Worm (Caenorhabditis elegans) whole organism, midembryonic: ENCODE measurements around the gene K06A9.3.

Source experiments
- T22C8.4 ChIP-seq: fragments of 200-800 bp; sonication (Bioruptor generic); IDR thresholded peaks from 2 replicates; pipeline ENCODE4 v1.3.6; 2022; ENCODE audit warnings: missing genetic modification characterization, missing compliant biosample characterization
- cog-1 ChIP-seq: sonication (generic microtip); optimal IDR thresholded peaks from 2 replicates; lab custom pipeline; 2016; ENCODE audit warnings: missing genetic modification characterization, missing compliant biosample characterization
- flt-1 ChIP-seq: fragments of 200-800 bp; sonication (Bioruptor generic); IDR thresholded peaks from 2 replicates; pipeline ENCODE4 v1.3.6; 2022; ENCODE audit warnings: missing genetic modification characterization, missing compliant biosample characterization
- klf-2 ChIP-seq: fragments of 200-800 bp; sonication (Bioruptor generic); conservative IDR thresholded peaks from 2 replicates; pipeline ENCODE4 v1.3.6; 2022; ENCODE audit warnings: missing genetic modification reagents, missing genetic modification characterization, missing compliant biosample characterization
- med-1 ChIP-seq: sonication (generic microtip); optimal IDR thresholded peaks from 2 replicates; lab custom pipeline; 2017; ENCODE audit warnings: missing genetic modification characterization, mild to moderate bottlenecking, missing compliant biosample characterization, antibody characterized with exemption, missing genetic modification reagents; ENCODE audit not compliant: insufficient read depth
- ref-1 ChIP-seq: fragments of 200-800 bp; sonication (Bioruptor generic); conservative IDR thresholded peaks from 2 replicates; pipeline ENCODE4 v1.3.6; 2022; ENCODE audit warnings: missing genetic modification reagents, missing genetic modification characterization, missing compliant biosample characterization
- tab-1 ChIP-seq: fragments of 200-800 bp; sonication (Bioruptor generic); IDR thresholded peaks from 2 replicates; pipeline ENCODE4 v1.3.6; 2022; ENCODE audit warnings: missing genetic modification characterization, missing compliant biosample characterization
- ztf-23 ChIP-seq: fragments of 200-800 bp; sonication (Bioruptor generic); IDR thresholded peaks from 2 replicates; pipeline ENCODE4 v1.3.6; 2022; ENCODE audit warnings: missing genetic modification reagents, missing genetic modification characterization, missing compliant biosample characterization
- ztf-29 ChIP-seq: fragments of 200-800 bp; sonication (Bioruptor generic); IDR thresholded peaks from 2 replicates; pipeline ENCODE4 v1.3.6; 2022; ENCODE audit warnings: missing genetic modification reagents, missing genetic modification characterization, missing compliant biosample characterization

The K06A9.3 gene

DNA sequence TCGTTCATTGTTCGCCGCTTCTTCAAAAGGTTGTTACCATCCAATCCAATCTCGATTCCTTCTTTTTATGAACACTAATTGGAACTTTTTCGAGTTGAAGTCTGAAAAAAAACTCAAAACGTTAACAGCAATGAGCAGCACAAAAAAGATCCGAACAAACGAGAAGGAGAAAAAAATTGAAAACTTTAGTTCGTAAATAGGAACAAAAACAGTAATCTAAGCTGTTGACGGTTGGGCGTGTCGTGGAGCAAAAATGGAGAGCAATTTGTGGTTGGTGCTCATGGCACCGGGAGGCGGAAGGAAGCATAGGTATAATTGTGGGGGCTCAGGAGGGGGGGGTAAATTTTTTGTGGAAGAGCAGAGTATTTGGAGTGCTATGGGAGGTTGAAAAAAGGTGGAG is 13.8 kb downstream of the K06A9.3 start, which contains the start of gene toca-1:
Gene toca-1 (minus strand): TSS at position 101 of the 400 bp plus-strand sequence.
- TF ChIP-seq flt-1 (GFP tag; lab: Robert Waterston, UW) = no peak

DNA sequence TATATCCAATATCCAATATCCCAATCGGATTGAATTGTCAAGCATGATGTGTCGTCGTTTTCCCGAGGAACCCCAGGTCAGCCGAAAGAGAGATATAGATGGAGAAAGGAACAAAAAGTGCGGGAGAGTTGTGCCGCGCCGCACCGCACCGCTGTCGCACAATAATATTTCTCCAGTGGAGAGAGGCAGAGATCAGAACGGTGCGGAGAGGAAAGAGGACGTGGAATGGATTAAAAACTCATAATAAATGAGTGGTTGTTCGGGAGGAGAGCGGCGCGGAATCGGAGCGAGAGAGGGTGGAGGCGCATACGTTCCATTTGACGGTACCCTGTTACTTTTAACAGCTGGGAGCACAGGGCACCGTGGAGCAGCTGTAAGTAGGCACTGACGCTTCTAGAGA is 17.6 kb downstream of the K06A9.3 start:
- TF ChIP-seq flt-1 (GFP tag; lab: Robert Waterston, UW) = 0 out of 2 replicates have a peak, but pooled peaks have one; percentile 45
- TF ChIP-seq T22C8.4 (GFP tag; lab: Robert Waterston, UW) = no peak

DNA sequence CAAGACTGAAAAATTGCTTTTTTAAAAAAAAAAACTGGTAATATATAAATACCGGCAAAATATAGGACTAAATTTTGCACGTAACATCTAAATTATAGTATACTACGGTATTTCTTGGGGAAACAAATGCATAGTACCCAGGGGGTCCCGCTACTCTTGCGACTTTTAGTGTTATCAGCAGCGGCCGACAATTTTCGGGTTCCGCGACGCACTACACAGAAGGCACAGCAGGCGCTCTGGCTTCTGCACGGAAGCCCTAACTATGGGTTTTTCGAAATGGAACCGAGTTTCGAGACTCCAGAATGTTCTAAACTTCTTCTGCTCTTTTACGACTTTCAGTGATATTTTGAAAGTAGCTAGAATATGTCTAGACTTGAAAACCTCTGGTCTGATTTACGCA is 18.6 kb downstream of the K06A9.3 start:
- TF ChIP-seq flt-1 (GFP tag; lab: Robert Waterston, UW) (no peak), klf-2 (GFP tag; lab: Robert Waterston, UW) (no peak), ref-1 (GFP tag; lab: Robert Waterston, UW) (no peak), ztf-23 (GFP tag; lab: Robert Waterston, UW) (no peak), cog-1 (tag; lab: Kevin White, UChicago) (no peak)

DNA sequence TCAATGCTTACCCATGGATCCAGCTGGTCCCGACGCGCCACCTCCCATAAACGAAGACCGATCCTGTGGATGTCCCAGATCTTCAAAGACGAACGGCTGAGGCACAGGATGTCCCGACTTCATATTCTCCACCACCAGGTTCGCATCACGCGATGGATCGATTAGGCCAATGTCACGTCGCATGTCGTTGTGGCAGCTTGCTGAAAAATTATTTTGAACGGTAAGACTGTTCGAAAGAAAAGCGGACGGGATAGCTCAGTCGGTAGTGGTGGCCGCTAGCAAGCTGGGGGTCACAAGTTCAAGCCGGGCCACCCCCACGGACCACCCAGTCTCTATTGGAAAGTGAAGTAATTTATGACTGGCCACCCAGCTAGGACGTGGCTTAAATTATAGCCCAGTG is 22.0 kb downstream of the K06A9.3 start:
- TF ChIP-seq cog-1 (tag; lab: Kevin White, UChicago) = no peak
- TF ChIP-seq klf-2 (GFP tag; lab: Robert Waterston, UW) = no peak
- no peak for TF ChIP-seq tab-1
- TF ChIP-seq ref-1 (GFP tag; lab: Robert Waterston, UW) = no peak
- no peak for TF ChIP-seq med-1 (GFP tag; lab: Kevin White, UChicago)
- TF ChIP-seq ztf-29 (GFP tag; lab: Robert Waterston, UW) = no peak
- no peak for TF ChIP-seq ztf-23 (GFP tag; lab: Robert Waterston, UW)
- no peak for TF ChIP-seq T22C8.4 (GFP tag; lab: Robert Waterston, UW)
- TF ChIP-seq flt-1 (GFP tag; lab: Robert Waterston, UW) = no peak

DNA sequence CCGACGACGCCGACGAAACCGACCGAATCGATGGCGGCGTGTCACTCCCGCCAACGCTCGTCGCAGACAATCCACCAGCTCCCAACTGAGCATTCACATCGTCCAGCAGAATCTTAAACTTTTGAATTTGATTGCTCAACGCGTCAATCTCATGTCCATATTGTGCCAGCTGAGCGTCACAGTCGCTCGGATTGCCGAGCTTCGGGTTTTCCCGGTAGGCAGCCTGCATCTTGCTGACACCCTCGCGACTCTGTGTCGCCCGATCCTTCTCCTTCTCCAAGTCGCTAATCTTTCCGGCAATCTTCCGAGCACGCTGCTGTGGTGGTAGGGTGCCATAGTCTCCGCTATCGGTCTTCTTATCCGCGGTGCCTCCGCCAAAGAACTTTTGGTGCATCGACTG is 22.9 kb downstream of the K06A9.3 start:
- TF ChIP-seq tab-1 (no peak), med-1 (GFP tag; lab: Kevin White, UChicago) (no peak), cog-1 (tag; lab: Kevin White, UChicago) (no peak)

DNA sequence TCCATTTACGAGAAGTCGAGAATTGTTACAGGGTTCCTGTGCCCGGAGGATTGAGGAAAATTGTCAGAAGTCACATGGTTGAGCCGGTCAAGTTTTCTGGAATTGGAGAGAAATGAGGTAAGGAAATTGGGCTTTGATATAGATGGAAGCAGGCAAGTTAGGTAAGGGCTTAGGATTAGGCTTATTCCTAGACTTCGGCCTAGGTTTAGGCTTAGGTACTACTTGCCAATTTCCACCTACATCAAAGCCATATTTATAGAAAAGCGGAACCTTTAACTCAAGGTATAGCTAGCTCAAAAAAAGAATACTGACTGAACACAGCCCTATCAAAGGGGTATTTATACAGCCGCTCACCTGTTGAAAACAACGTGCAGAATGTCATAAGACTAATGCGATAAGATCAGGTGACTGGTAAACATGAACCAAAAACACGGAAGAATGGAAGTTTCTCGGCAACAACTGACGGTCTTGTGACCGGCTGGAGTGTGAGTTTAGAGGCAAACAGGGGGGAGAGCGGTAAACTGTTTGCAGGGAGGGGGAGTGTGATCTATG is 30.6 kb downstream of the K06A9.3 start:
- no peak for TF ChIP-seq klf-2 (GFP tag; lab: Robert Waterston, UW)
- no peak for TF ChIP-seq med-1 (GFP tag; lab: Kevin White, UChicago)
- no peak for TF ChIP-seq cog-1 (tag; lab: Kevin White, UChicago)
- TF ChIP-seq tab-1 = no peak
- no peak for TF ChIP-seq ztf-23 (GFP tag; lab: Robert Waterston, UW)
- TF ChIP-seq ref-1 (GFP tag; lab: Robert Waterston, UW) = no peak
- no peak for TF ChIP-seq ztf-29 (GFP tag; lab: Robert Waterston, UW)
- TF ChIP-seq T22C8.4 (GFP tag; lab: Robert Waterston, UW) = no peak
- TF ChIP-seq flt-1 (GFP tag; lab: Robert Waterston, UW) = no peak

DNA sequence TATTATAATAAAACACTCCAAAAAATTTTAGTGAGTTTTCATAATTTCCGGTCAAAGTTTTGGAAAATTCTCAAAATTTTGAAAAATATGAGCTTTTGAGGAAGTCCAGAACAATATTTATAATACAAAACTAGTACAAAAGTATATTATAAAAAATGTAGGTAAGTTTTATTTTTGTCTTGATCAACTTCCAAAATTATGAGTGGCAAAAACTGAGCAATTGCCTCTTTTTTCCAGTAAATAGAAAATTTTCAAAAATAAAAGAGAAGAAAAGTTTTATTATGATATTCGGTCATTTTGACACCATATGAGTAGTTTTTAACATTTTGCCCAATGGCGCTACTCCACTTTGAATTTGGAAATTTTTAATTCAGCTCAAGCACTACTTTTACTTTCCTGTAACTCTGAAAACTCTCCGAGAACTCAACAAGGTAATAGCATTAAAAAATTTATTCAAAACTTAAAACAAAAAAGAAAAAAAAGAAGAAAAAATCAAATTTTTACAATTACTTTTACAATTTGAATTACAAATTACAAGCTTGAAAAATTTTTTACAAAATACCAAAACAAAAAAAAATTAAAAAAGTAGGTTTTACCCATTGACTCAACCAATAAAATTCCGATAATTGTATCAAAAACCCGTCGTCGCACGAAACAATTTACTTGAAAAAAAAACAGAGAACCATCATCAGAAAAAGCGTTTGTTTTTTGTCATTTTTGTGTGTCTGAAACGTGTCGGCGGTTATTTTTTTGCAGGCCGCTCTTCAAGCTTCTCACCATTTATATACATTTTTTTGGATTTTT is 31.3 kb downstream of the K06A9.3 start:
- TF ChIP-seq flt-1 (GFP tag; lab: Robert Waterston, UW) (no peak), ref-1 (GFP tag; lab: Robert Waterston, UW) (no peak), klf-2 (GFP tag; lab: Robert Waterston, UW) (no peak), T22C8.4 (GFP tag; lab: Robert Waterston, UW) (no peak), tab-1 (no peak), ztf-29 (GFP tag; lab: Robert Waterston, UW) (no peak), med-1 (GFP tag; lab: Kevin White, UChicago) (no peak), ztf-23 (GFP tag; lab: Robert Waterston, UW) (no peak), cog-1 (tag; lab: Kevin White, UChicago) (no peak)

DNA sequence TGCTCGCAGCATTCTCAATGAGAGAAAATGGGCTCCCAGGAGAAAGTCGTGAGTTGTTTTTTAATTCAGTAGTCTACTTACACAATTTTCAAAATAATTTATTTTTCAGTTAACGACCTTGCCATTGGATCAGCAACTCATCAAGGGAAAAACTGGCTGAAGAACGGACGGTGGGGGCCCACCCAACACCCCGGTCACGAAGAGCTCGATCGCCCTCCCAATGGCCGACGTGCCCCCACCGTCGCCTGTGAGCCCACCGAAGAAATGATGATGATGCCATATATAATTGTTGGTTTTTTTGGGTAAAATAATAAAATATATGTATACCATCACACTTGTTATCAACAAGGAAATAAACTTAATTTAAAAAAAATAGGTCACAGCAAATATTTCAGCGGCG is 32.2 kb downstream of the K06A9.3 start:
- TF ChIP-seq tab-1 (no peak), T22C8.4 (GFP tag; lab: Robert Waterston, UW) (no peak), ref-1 (GFP tag; lab: Robert Waterston, UW) (no peak), med-1 (GFP tag; lab: Kevin White, UChicago) (no peak), flt-1 (GFP tag; lab: Robert Waterston, UW) (no peak), ztf-29 (GFP tag; lab: Robert Waterston, UW) (no peak), ztf-23 (GFP tag; lab: Robert Waterston, UW) (no peak)

DNA sequence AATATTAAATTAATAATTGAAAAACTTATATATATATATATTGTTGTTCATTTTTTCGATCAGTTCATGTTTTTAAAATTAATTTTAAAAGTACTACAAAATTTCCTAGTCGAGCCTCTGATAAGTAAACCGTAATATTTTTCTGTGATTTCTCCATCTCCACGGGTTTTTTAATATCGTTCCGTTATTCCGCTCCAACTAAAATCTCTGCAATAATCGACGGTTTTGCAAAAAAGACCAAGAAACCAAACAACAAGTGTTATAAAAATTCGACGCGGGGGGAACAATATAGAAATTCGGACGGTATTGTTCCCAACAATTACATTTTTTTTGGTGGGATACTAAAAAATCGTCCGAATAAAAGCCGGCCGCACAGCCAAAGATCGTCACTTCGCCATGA is 32.7 kb downstream of the K06A9.3 start, which contains the start of gene F09E10.1:
Gene F09E10.1 (plus strand): TSS at position 301 of the 400 bp plus-strand sequence.
- TF ChIP-seq tab-1 = no peak
- no peak for TF ChIP-seq ztf-29 (GFP tag; lab: Robert Waterston, UW)
- TF ChIP-seq ztf-23 (GFP tag; lab: Robert Waterston, UW) = no peak
- TF ChIP-seq flt-1 (GFP tag; lab: Robert Waterston, UW) = no peak
- no peak for TF ChIP-seq ref-1 (GFP tag; lab: Robert Waterston, UW)
- TF ChIP-seq med-1 (GFP tag; lab: Kevin White, UChicago) = no peak
- no peak for TF ChIP-seq T22C8.4 (GFP tag; lab: Robert Waterston, UW)
- no peak for TF ChIP-seq cog-1 (tag; lab: Kevin White, UChicago)
- TF ChIP-seq klf-2 (GFP tag; lab: Robert Waterston, UW) = no peak

DNA sequence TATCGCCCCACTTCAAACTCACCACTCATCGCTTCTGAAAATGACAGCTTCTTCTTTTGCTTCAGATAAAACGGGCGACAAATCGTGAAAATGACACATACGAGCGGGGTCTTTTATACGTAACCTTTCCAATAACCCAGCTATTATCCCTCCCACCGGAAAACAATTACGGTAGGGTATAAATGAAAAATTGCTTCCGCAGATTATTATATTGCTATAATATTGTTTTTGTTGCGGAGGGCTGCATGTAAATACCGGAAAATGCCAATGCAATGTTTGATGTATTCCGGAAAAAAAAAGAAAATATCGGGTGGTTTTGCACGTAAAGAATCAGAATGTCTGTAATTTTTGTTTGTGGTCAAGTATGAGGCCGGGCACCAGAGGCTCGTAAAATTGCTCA is 33.4 kb downstream of the K06A9.3 start, which contains the start of gene F09E10.7:
Gene F09E10.7 (minus strand): TSS at position 101 of the 400 bp plus-strand sequence.
- no peak for TF ChIP-seq flt-1 (GFP tag; lab: Robert Waterston, UW)
- TF ChIP-seq med-1 (GFP tag; lab: Kevin White, UChicago) = no peak
- TF ChIP-seq klf-2 (GFP tag; lab: Robert Waterston, UW) = no peak
- no peak for TF ChIP-seq ztf-29 (GFP tag; lab: Robert Waterston, UW)
- no peak for TF ChIP-seq ref-1 (GFP tag; lab: Robert Waterston, UW)
- no peak for TF ChIP-seq T22C8.4 (GFP tag; lab: Robert Waterston, UW)
- no peak for TF ChIP-seq cog-1 (tag; lab: Kevin White, UChicago)
- no peak for TF ChIP-seq tab-1
- TF ChIP-seq ztf-23 (GFP tag; lab: Robert Waterston, UW) = no peak
